Fruit fly (Drosophila melanogaster) whole organism: ENCODE results near the gene Sbp2.

ENCODE experiments used
- Dll ChIP-seq: fragments of >200 bp; optimal IDR thresholded peaks from 2 replicates; lab custom pipeline; 2017
- EcR ChIP-seq, 2 experiments: fragments of >200 bp; optimal IDR thresholded peaks; 2 replicates each; lab custom pipeline; 2017; ENCODE audit warnings: missing biosample characterization in 2 of 2, missing genetic modification characterization in 2 of 2, missing genetic modification reagents in 2 of 2
- pan ChIP-seq: fragments of >200 bp; optimal IDR thresholded peaks from 2 replicates; lab custom pipeline; 2017
- psq ChIP-seq: fragments of >200 bp; optimal IDR thresholded peaks from 2 replicates; lab custom pipeline; 2017

dm6 chr3L:8308891-8309352 is 5.0 kb downstream of the Sbp2 start, which contains the start of gene BI-1:
- TF ChIP-seq psq (lab: Kevin White, UChicago): no peak
- TF ChIP-seq pan (lab: Kevin White, UChicago): no peak
- TF ChIP-seq EcR (GFP tag; optimal IDR thresholded peaks at IDR 0.05; lab: Kevin White, UChicago): no peak
- no peak for TF ChIP-seq Dll
